Worm (Caenorhabditis elegans): ENCODE results near the gene C31H2.4.

DNA sequence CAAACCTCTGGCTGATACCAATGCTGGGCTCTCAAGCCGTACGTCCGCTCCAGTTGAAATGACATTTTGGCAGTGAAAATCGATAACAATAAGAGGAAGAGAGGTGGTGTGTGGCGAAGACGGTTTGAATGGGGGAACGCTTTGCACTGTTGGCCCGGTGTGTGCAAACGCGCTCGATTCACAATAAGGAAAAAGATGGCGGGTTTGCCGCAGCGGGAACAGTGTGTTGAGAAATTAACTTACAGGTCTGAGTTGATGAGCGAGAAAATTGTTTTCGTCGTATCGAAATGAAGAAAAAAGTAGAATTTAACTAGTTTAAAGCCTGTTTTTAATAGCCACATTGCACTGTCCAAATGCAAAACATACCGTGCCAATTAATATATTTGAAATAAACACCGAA, 19.6 kb upstream of the C31H2.4 start, which contains the start of gene metl-9:
- TF ChIP-seq flt-1 (GFP tag; IDR thresholded peaks at IDR 0.05) (no peak), F13C5.2 (tag; optimal IDR thresholded peaks at IDR 0.05) (no peak), ama-1 (optimal IDR thresholded peaks at IDR 0.05) (no peak), scrt-1 (GFP tag; IDR thresholded peaks at IDR 0.05) (no peak), tra-4 (tag; optimal IDR thresholded peaks at IDR 0.05) (no peak), hnd-1 (tag; optimal IDR thresholded peaks at IDR 0.05) (no peak), hmbx-1 (tag; optimal IDR thresholded peaks at IDR 0.05) (no peak), tbx-37 (GFP tag; conservative IDR thresholded peaks at IDR 0.05) (no peak), ceh-36 (tag; optimal IDR thresholded peaks at IDR 0.05) (no peak), B0310.2 (tag; optimal IDR thresholded peaks at IDR 0.05) (no peak), ets-7 (tag; optimal IDR thresholded peaks at IDR 0.05) (no peak)

All from whole organism, early embryonic.